Worm (Caenorhabditis elegans) whole organism, L2 larva: Measurements from ENCODE around the gene col-145.

Experiments
- F13H6.1 ChIP-seq: sonication (generic microtip); optimal IDR thresholded peaks from 2 replicates; lab custom pipeline; 2016; ENCODE audit warnings: missing genetic modification characterization, missing compliant biosample characterization
- alr-1 ChIP-seq: fragments of 150-350 bp; optimal IDR thresholded peaks from 2 replicates; lab custom pipeline; 2014; ENCODE audit warnings: missing biosample characterization, missing genetic modification characterization
- ama-1 ChIP-seq: fragments of 150-350 bp; optimal IDR thresholded peaks from 2 replicates; lab custom pipeline; 2018; ENCODE audit warnings: inconsistent platforms
- lin-11 ChIP-seq: fragments of 150-350 bp; sonication (generic microtip); optimal IDR thresholded peaks from 2 replicates; lab custom pipeline; 2014; ENCODE audit warnings: missing biosample characterization, missing genetic modification characterization, inconsistent platforms, mixed read lengths
- nhr-237 ChIP-seq: fragments of 150-350 bp; optimal IDR thresholded peaks from 2 replicates; lab custom pipeline; 2014; ENCODE audit warnings: missing biosample characterization, missing genetic modification characterization
- snpc-4 ChIP-seq: fragments of 150-350 bp; optimal IDR thresholded peaks from 2 replicates; lab custom pipeline; 2014; ENCODE audit warnings: missing biosample characterization, missing genetic modification characterization

DNA sequence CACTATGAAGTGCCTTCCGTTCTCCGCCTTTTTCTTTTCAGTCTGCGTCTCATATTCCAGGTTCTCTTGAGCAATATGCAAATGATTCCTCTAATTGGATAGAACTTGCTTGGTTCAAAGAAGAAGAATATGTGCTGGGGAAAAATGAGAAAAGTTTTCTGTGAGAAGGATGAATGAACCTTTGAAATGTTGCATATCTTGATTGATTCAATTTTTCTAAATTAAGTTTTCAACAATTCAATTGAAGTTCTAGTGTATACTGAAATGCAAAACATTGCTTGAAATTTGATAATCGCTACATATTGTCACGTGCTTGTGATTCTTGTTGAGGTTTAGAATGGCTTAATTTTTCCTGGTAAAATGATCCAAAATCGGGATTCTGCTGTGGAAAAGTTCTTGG, 5.2 kb downstream of the col-145 start:
- TF ChIP-seq nhr-237 (tag; lab: Kevin White, UChicago) (no peak), snpc-4 (tag; lab: Kevin White, UChicago) (no peak), F13H6.1 (tag; lab: Kevin White, UChicago) (no peak), ama-1 (lab: Kevin White, UChicago) (no peak), alr-1 (no peak), lin-11 (tag; lab: Kevin White, UChicago) (no peak)
